Fruit fly (Drosophila melanogaster): ENCODE measurements around the gene HLH4C.
A peak's percentile ranks its signal among the peaks of the same experiment; 100 is the strongest.

Gene HLH4C

dm6 chrX:4679813-4680381 is 32.7 kb upstream of the HLH4C start (continued):
- TF ChIP-seq CG15514 (GFP tag; optimal IDR thresholded peaks at IDR 0.05) (peak; percentile 18), unpg (GFP tag; optimal IDR thresholded peaks at IDR 0.05) (peak; percentile 71), CG4854 (GFP tag; optimal IDR thresholded peaks at IDR 0.05) (no peak), CG10654 (GFP tag; optimal IDR thresholded peaks at IDR 0.05) (peak; percentile 21), Camta (GFP tag; optimal IDR thresholded peaks at IDR 0.05) (peak; percentile 43), CG14014 (GFP tag; IDR thresholded peaks at IDR 0.05) (peak; percentile 8; the same call in 1 of the 2 replicates), Hey (tag; optimal IDR thresholded peaks at IDR 0.05) (no peak), E2f1 (GFP tag; IDR thresholded peaks at IDR 0.05) (peak; percentile 38; the same call in 1 of the 2 replicates), repo (GFP tag; optimal IDR thresholded peaks at IDR 0.05) (no peak), hth (optimal IDR thresholded peaks at IDR 0.05) (no peak), Ptx1 (GFP tag; IDR thresholded peaks at IDR 0.05) (peak; percentile 62), CG4707 (GFP tag; optimal IDR thresholded peaks at IDR 0.05) (no peak), CG11560 (tag; IDR thresholded peaks at IDR 0.05) (no peak), CG17385 (GFP tag; optimal IDR thresholded peaks at IDR 0.05) (peak; percentile 59), gfzf (GFP tag; optimal IDR thresholded peaks at IDR 0.05) (no peak), CG13775 (GFP tag; optimal IDR thresholded peaks at IDR 0.05) (peak; percentile 45), so (GFP tag; IDR thresholded peaks at IDR 0.05) (no peak), wor (GFP tag; IDR thresholded peaks at IDR 0.05) (no peak), Fer3 (tag; optimal IDR thresholded peaks at IDR 0.05) (peak; percentile 57), usp (GFP tag; optimal IDR thresholded peaks at IDR 0.05) (no peak), ems (GFP tag; optimal IDR thresholded peaks at IDR 0.05) (peak; percentile 48), Ets65A (GFP tag) (peak; percentile 82), nerfin-2 (GFP tag; IDR thresholded peaks at IDR 0.05; ENCODE audit: partially characterized antibody) (no peak), CG14667 (GFP tag; IDR thresholded peaks at IDR 0.05) (0 out of 2 replicates have a peak, but pooled peaks have one; percentile 28), fd64A (GFP tag; optimal IDR thresholded peaks at IDR 0.05) (peak; percentile 12), eve (GFP tag; optimal IDR thresholded peaks at IDR 0.05) (no peak), Optix (GFP tag; IDR thresholded peaks at IDR 0.05) (no peak), Fer1 (GFP tag; optimal IDR thresholded peaks at IDR 0.05) (peak; percentile 57), Vsx1 (GFP tag; optimal IDR thresholded peaks at IDR 0.05) (peak; percentile 17), Mes4 (GFP tag; optimal IDR thresholded peaks at IDR 0.05) (no peak), YL-1 (GFP tag; optimal IDR thresholded peaks at IDR 0.05) (no peak), Usf (GFP tag; optimal IDR thresholded peaks at IDR 0.05) (no peak), Hr3 (GFP tag; optimal IDR thresholded peaks at IDR 0.05) (peak; percentile 46), rib (GFP tag; IDR thresholded peaks at IDR 0.05) (no peak), CG12236 (GFP tag; optimal IDR thresholded peaks at IDR 0.05) (peak; percentile 29), Dad (GFP tag; optimal IDR thresholded peaks at IDR 0.05) (no peak), lbe (GFP tag; optimal IDR thresholded peaks at IDR 0.05) (no peak), CG15011 (GFP tag; optimal IDR thresholded peaks at IDR 0.05) (peak; percentile 28), CG5180 (GFP tag; optimal IDR thresholded peaks at IDR 0.05) (peak; percentile 10), H2.0 (GFP tag; IDR thresholded peaks at IDR 0.05) (peak; percentile 51), sug (tag; optimal IDR thresholded peaks at IDR 0.05) (no peak), CG34224 (GFP tag; IDR thresholded peaks at IDR 0.05; ENCODE audit: partially characterized antibody) (no peak), CG16813 (GFP tag; IDR thresholded peaks at IDR 0.05; ENCODE audit: partially characterized antibody) (no peak), pum (GFP tag; optimal IDR thresholded peaks at IDR 0.05) (peak; percentile 14), nom (GFP tag; optimal IDR thresholded peaks at IDR 0.05) (no peak), slou (GFP tag; optimal IDR thresholded peaks at IDR 0.05) (peak; percentile 56), fd102C (GFP tag; optimal IDR thresholded peaks at IDR 0.05) (no peak), CG6254 (GFP tag; optimal IDR thresholded peaks at IDR 0.05) (peak; percentile 39), Dref (GFP tag; IDR thresholded peaks at IDR 0.05) (no peak), CG10209 (GFP tag; optimal IDR thresholded peaks at IDR 0.05) (peak; percentile 51), CG8359 (GFP tag; optimal IDR thresholded peaks at IDR 0.05; ENCODE audit: borderline replicate concordance) (no peak)

Data from whole organism, embryonic.